Fruit fly (Drosophila melanogaster): Measurements from ENCODE around the gene CG12607.

- TF ChIP-seq ovo (GFP tag; optimal IDR thresholded peaks at IDR 0.05), result no peak
- no peak for TF ChIP-seq Hr96 (GFP tag; optimal IDR thresholded peaks at IDR 0.05)
- TF ChIP-seq CG12768 (GFP tag; optimal IDR thresholded peaks at IDR 0.05), result no peak
- TF ChIP-seq cic (GFP tag; optimal IDR thresholded peaks at IDR 0.05), result no peak
- no peak for TF ChIP-seq CG11617 (GFP tag; optimal IDR thresholded peaks at IDR 0.05)
- no peak for TF ChIP-seq bab1 (GFP tag; optimal IDR thresholded peaks at IDR 0.05)
- TF ChIP-seq toe (GFP tag; optimal IDR thresholded peaks at IDR 0.05), result no peak
Measured at dm6 chr3L:4494603-4495002, 48.2 kb downstream of the CG12607 start.

Measured in whole organism, adult.